Worm (Caenorhabditis elegans): ENCODE measurements around the gene nspg-9.

DNA sequence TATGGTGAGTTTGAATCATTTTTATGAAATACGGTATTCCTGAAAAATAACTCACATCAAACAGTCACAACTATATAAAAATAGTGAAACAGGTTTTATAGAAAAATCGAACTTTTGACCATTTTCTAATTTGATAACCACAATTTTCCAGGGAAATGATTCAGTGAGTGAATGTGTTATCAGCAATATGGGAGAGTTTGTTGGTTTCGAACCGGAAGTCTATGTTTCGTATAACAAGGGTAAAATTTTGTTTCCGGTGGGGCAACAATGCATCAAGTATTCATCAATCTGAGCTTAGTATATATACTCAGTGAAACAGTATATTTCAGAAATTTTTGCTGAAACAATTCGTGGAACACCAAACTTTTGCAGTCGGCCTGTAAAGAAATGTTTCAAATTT, 26.7 kb downstream of the nspg-9 start:
- TF ChIP-seq pqm-1 (tag; optimal IDR thresholded peaks at IDR 0.05) (peak; percentile 12), ceh-82 (tag; optimal IDR thresholded peaks at IDR 0.05) (no peak), pha-4 (tag; optimal IDR thresholded peaks at IDR 0.05) (no peak), elt-2 (tag; optimal IDR thresholded peaks at IDR 0.05) (peak; percentile 29), lin-15B (tag; optimal IDR thresholded peaks at IDR 0.05) (no peak), ztf-11 (tag; optimal IDR thresholded peaks at IDR 0.05) (no peak), fkh-10 (GFP tag; optimal IDR thresholded peaks at IDR 0.05) (no peak), fos-1 (tag; optimal IDR thresholded peaks at IDR 0.05) (no peak), unc-39 (tag; optimal IDR thresholded peaks at IDR 0.05) (no peak), R02D3.7 (tag; optimal IDR thresholded peaks at IDR 0.05) (no peak)

Measured in whole organism, L3 larva.